Worm (Caenorhabditis elegans) whole organism, late embryonic: ENCODE data around the gene clec-189.

Experiments
- T23F11.4 ChIP-seq: fragments of 200-800 bp; sonication (Bioruptor generic); optimal IDR thresholded peaks from 2 replicates; lab custom pipeline; 2018; ENCODE audit warnings: mild to moderate bottlenecking, missing genetic modification characterization, missing compliant biosample characterization
- ama-1 ChIP-seq: fragments of 150-350 bp; optimal IDR thresholded peaks from 2 replicates; lab custom pipeline; 2014
- ceh-18 ChIP-seq: sonication (generic microtip); optimal IDR thresholded peaks from 2 replicates; lab custom pipeline; 2016; ENCODE audit warnings: missing genetic modification characterization, missing compliant biosample characterization
- ceh-2 ChIP-seq: sonication (generic microtip); optimal IDR thresholded peaks from 2 replicates; lab custom pipeline; 2016; ENCODE audit warnings: missing genotype, missing genetic modification characterization, missing compliant biosample characterization
- ceh-31 ChIP-seq: sonication (generic microtip); optimal IDR thresholded peaks from 2 replicates; lab custom pipeline; 2016; ENCODE audit warnings: missing genetic modification characterization, missing compliant biosample characterization
- ceh-48 ChIP-seq: sonication (generic microtip); optimal IDR thresholded peaks from 2 replicates; lab custom pipeline; 2016; ENCODE audit warnings: missing genetic modification characterization, inconsistent platforms, missing compliant biosample characterization
- ceh-9 ChIP-seq: sonication (generic microtip); optimal IDR thresholded peaks from 2 replicates; lab custom pipeline; 2016; ENCODE audit warnings: mild to moderate bottlenecking, missing genetic modification characterization, inconsistent platforms, missing compliant biosample characterization
- dmd-4 ChIP-seq: sonication (generic microtip); optimal IDR thresholded peaks from 2 replicates; lab custom pipeline; 2016; ENCODE audit warnings: borderline replicate concordance, missing genetic modification characterization, missing compliant biosample characterization
- elt-4 ChIP-seq: sonication (generic microtip); optimal IDR thresholded peaks from 2 replicates; lab custom pipeline; 2016; ENCODE audit warnings: missing genetic modification characterization, missing compliant biosample characterization
- eyg-1 ChIP-seq: sonication (generic microtip); optimal IDR thresholded peaks from 2 replicates; lab custom pipeline; 2016; ENCODE audit warnings: missing genotype, missing genetic modification characterization, missing compliant biosample characterization
- fkh-6 ChIP-seq: sonication (generic microtip); optimal IDR thresholded peaks from 2 replicates; lab custom pipeline; 2016; ENCODE audit warnings: missing genetic modification characterization, missing compliant biosample characterization
- gmeb-2 ChIP-seq: sonication (generic microtip); optimal IDR thresholded peaks from 2 replicates; lab custom pipeline; 2016; ENCODE audit warnings: missing genetic modification characterization, inconsistent platforms, missing compliant biosample characterization
- hlh-15 ChIP-seq: sonication (generic microtip); optimal IDR thresholded peaks from 2 replicates; lab custom pipeline; 2016; ENCODE audit warnings: missing genetic modification characterization, missing compliant biosample characterization
- lim-6 ChIP-seq: sonication (generic microtip); optimal IDR thresholded peaks from 2 replicates; lab custom pipeline; 2016; ENCODE audit warnings: missing genetic modification characterization, missing compliant biosample characterization
- lin-11 ChIP-seq: fragments of 200-800 bp; sonication (Bioruptor generic); optimal IDR thresholded peaks from 2 replicates; lab custom pipeline; 2018; ENCODE audit warnings: mild to moderate bottlenecking, missing genetic modification characterization, missing compliant biosample characterization
- mec-3 ChIP-seq: sonication (generic microtip); optimal IDR thresholded peaks from 2 replicates; lab custom pipeline; 2016; ENCODE audit warnings: borderline replicate concordance, missing genetic modification characterization, missing compliant biosample characterization
- nhr-232 ChIP-seq: sonication (generic microtip); optimal IDR thresholded peaks from 2 replicates; lab custom pipeline; 2016; ENCODE audit warnings: missing genetic modification characterization, missing compliant biosample characterization
- pat-9 ChIP-seq: fragments of 200-800 bp; sonication (Bioruptor generic); optimal IDR thresholded peaks from 2 replicates; lab custom pipeline; 2018; ENCODE audit warnings: mild to moderate bottlenecking, missing genetic modification characterization, moderate library complexity, missing compliant biosample characterization
- pax-1 ChIP-seq: fragments of 150-350 bp; optimal IDR thresholded peaks from 2 replicates; lab custom pipeline; 2014; ENCODE audit warnings: missing biosample characterization, missing genetic modification characterization
- pha-2 ChIP-seq: sonication (generic microtip); optimal IDR thresholded peaks from 2 replicates; lab custom pipeline; 2017; ENCODE audit warnings: mild to moderate bottlenecking, missing genetic modification characterization, missing compliant biosample characterization
- pha-4 ChIP-seq: fragments of 150-350 bp; optimal IDR thresholded peaks from 2 replicates; lab custom pipeline; 2018; ENCODE audit warnings: missing biosample characterization, missing genetic modification reagents, missing genetic modification characterization
- pqm-1 ChIP-seq: sonication (generic microtip); optimal IDR thresholded peaks from 2 replicates; lab custom pipeline; 2016; ENCODE audit warnings: missing genetic modification characterization, missing compliant biosample characterization
- sox-2 ChIP-seq: fragments of 200-800 bp; sonication (Bioruptor generic); IDR thresholded peaks from 2 replicates; pipeline ENCODE4 v1.3.6; 2022; ENCODE audit warnings: missing genetic modification reagents, missing genetic modification characterization, missing compliant biosample characterization
- sox-4 ChIP-seq: sonication (generic microtip); optimal IDR thresholded peaks from 2 replicates; lab custom pipeline; 2017; ENCODE audit warnings: mild to moderate bottlenecking, missing genetic modification characterization, inconsistent platforms, missing compliant biosample characterization
- syd-9 ChIP-seq: sonication (generic microtip); optimal IDR thresholded peaks from 2 replicates; lab custom pipeline; 2016; ENCODE audit warnings: mild to moderate bottlenecking, missing genetic modification characterization, moderate library complexity, missing compliant biosample characterization
- tbx-7 ChIP-seq: sonication (generic microtip); optimal IDR thresholded peaks from 2 replicates; lab custom pipeline; 2016; ENCODE audit warnings: missing genotype, missing genetic modification characterization, missing compliant biosample characterization
- ttx-3 ChIP-seq: sonication (generic microtip); optimal IDR thresholded peaks from 2 replicates; lab custom pipeline; 2016; ENCODE audit warnings: missing genetic modification reagents, missing genetic modification characterization, missing compliant biosample characterization
- unc-3 ChIP-seq, 2 experiments: fragments of 200-800 bp in 1 of 2; sonication (Bioruptor generic) in 1 of 2; sonication (generic microtip) in 1 of 2; conservative IDR thresholded peaks in 1 of 2; optimal IDR thresholded peaks in 1 of 2; 2 replicates each; pipeline versions ENCODE4 v1.3.6 to Lab custom; 2016 to 2022; ENCODE audit warnings: missing compliant biosample characterization in 2 of 2, missing genetic modification characterization in 2 of 2, missing genetic modification reagents in 1 of 2
- unc-42 ChIP-seq: sonication (generic microtip); optimal IDR thresholded peaks from 2 replicates; lab custom pipeline; 2016; ENCODE audit warnings: missing genotype, missing genetic modification characterization, missing compliant biosample characterization
- unc-55 ChIP-seq: sonication (generic microtip); optimal IDR thresholded peaks from 2 replicates; lab custom pipeline; 2017; ENCODE audit warnings: missing biosample characterization, missing genetic modification reagents, missing genetic modification characterization
- unc-86 ChIP-seq: sonication (generic microtip); optimal IDR thresholded peaks from 2 replicates; lab custom pipeline; 2016; ENCODE audit warnings: missing genetic modification characterization, missing compliant biosample characterization

clec-189 gene

DNA sequence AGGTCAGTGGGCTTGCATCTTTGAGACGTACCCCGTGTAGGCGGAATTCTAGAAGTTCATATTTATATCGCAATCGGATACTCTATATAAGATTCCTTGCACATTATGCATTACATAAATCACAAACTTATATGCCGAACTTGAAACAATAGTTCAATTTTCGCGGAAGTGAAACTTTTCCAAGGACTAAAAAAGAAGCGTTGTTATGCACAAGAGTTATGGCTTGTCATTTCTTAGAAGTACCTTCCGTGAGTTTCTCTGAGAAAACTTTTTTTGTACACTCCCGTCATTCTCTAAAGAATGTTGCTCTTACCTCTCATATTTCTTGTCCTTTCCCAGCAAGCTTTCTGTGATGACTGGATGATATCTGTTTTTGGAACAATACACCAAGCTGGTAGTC lies 2.2 kb upstream of the clec-189 start, which contains the start of gene M199.136:
M199.136 (plus strand) TSS at position 301 of the 400 bp plus-strand sequence.
- TF ChIP-seq ceh-48 (tag; lab: Kevin White, UChicago), result no peak
- TF ChIP-seq gmeb-2, result no peak
- no peak for TF ChIP-seq unc-3 (GFP tag; conservative IDR thresholded peaks at IDR 0.05; lab: Robert Waterston, UW)
- no peak for TF ChIP-seq unc-3 (tag; optimal IDR thresholded peaks at IDR 0.05; lab: Kevin White, UChicago)
- no peak for TF ChIP-seq ceh-18 (tag; lab: Kevin White, UChicago)
- TF ChIP-seq ceh-31 (tag; lab: Kevin White, UChicago), result no peak
- no peak for TF ChIP-seq nhr-232 (tag; lab: Kevin White, UChicago)
- TF ChIP-seq, all 69 proteins: peak for 0

DNA sequence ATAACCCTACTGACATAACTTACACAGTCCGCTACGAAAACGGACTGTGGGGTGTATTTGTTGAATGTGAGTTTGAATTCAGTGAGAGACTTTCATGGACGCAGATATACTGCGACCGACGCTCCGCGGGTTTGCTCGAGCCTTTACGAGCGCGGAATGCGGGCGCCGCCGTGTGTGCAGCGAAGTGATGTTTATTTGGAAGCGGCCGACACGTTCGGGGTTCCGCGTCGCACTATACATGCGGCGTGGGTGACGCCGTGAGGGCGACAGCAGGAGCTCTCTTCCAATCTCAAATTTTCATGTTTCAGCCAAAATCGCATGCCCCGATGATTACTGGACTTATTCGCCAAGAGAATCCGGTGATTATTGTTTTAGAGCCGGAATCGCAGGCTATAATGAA lies 1.4 kb upstream of the clec-189 start:
- no peak for TF ChIP-seq pat-9 (tag; lab: Kevin White, UChicago)
- no peak for TF ChIP-seq lim-6 (tag; lab: Kevin White, UChicago)
- no peak for TF ChIP-seq dmd-4 (tag; lab: Kevin White, UChicago)
- TF ChIP-seq sox-4 (tag; lab: Kevin White, UChicago), result no peak
- TF ChIP-seq unc-42 (tag; lab: Kevin White, UChicago), result no peak
- TF ChIP-seq ceh-31 (tag; lab: Kevin White, UChicago), result no peak
- no peak for TF ChIP-seq pha-2 (tag; lab: Kevin White, UChicago)
- TF ChIP-seq T23F11.4 (GFP tag; lab: Kevin White, UChicago), result no peak

DNA sequence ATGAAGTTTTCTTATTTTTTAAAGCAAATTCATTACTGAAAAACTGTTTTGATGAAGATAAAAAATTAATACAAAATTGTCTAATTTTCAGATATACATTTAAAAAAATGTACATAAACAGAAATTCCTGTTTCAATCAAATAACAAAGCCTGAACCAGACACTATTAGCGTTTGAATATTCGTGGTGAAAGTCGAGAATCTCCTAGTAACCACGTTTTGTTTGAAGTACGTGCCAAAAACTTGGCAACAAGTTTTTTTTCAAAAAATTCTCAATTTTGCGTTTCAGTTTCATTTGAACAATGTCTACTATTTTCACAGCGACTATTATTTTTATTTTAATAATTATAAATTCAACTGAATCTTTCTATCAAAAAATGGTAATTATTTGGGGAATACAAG lies 2.2 kb downstream of the clec-189 start, which contains the start of gene M199.7:
M199.7 (plus strand) TSS at position 301 of the 400 bp plus-strand sequence.
- TF ChIP-seq unc-55, result no peak
- TF ChIP-seq mec-3 (tag; lab: Kevin White, UChicago), result no peak
- TF ChIP-seq pqm-1, result no peak

DNA sequence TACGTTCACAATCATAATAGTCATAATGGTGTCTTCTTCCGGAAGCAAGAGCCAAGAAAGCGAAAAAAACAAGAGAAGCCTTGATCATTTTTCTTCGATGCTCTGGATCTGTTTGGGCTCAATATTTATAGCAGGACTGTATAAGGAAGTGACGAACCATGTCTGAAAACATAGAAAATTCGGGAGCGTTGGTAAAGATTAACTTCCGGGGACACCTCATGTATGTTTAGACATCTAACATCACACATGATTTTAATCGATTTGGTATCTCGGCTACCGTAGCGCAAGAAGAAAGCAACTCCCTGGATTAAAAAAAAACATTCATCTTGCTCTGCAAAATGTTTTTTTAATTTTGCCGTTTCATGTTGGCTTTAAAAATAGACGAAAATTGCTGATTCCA lies 5.4 kb downstream of the clec-189 start, which contains the start of gene clec-190:
clec-190 (minus strand) TSS at position 101 of the 400 bp plus-strand sequence.
- no peak for TF ChIP-seq fkh-6
- TF ChIP-seq hlh-15 (tag; lab: Kevin White, UChicago), result no peak
- no peak for TF ChIP-seq ama-1 (lab: Kevin White, UChicago)
- TF ChIP-seq unc-86 (tag; lab: Kevin White, UChicago), result no peak
- no peak for TF ChIP-seq pha-4
- no peak for TF ChIP-seq pax-1
- TF ChIP-seq syd-9, result no peak
- TF ChIP-seq lin-11, result no peak
- TF ChIP-seq sox-2 (GFP tag; lab: Robert Waterston, UW), result no peak
- TF ChIP-seq eyg-1 (tag; lab: Kevin White, UChicago), result no peak
- TF ChIP-seq ceh-2 (tag; lab: Kevin White, UChicago), result no peak
- no peak for TF ChIP-seq pqm-1

DNA sequence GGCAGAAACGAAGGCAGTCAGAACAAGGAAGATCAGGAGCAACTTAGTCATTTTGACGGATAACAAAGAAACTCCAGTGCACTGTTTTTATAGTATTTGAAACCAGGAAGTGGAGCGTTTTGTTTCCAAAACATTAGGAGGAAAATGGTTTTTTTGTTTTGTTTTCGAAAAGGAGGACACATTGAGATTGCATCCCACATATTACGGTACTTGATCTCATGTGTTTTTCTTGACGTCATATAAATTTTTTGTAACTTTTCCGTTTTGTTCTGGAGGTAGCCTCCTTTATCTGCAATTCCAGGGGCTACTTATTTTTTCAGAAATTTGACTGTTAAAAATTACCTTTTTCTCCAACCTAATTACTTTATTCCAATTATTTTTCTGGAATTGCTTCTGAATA lies 7.1 kb downstream of the clec-189 start, which contains the start of gene M199.9:
M199.9 (minus strand) TSS at position 101 of the 400 bp plus-strand sequence.
- TF ChIP-seq sox-4 (tag; lab: Kevin White, UChicago), result no peak
- TF ChIP-seq ttx-3, result no peak
- no peak for TF ChIP-seq pat-9 (tag; lab: Kevin White, UChicago)
- TF ChIP-seq tbx-7 (tag; lab: Kevin White, UChicago), result no peak
- TF ChIP-seq elt-4, result no peak
- TF ChIP-seq ceh-9 (tag; lab: Kevin White, UChicago), result no peak

DNA sequence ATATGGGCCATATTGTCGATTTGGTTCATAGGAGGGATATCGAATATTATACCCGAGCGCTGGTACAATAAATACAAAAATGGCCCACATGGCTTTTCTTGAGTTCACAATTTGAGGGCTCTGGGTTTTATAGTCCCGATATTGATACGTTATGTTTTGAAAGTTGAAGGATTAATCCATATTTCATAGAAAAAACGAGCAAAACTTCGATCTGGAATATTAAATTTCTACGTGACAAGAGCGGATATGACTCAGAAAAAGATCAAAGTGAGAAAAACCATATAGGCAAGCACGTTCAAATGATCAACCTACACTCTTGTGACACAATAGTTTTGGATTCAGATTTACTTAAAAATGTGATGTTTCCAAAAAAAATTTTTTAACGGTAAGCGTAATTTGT lies 11.1 kb downstream of the clec-189 start, which contains the start of gene col-135:
col-135 (minus strand) TSS at position 101 of the 400 bp plus-strand sequence.
- TF ChIP-seq ceh-48 (tag; lab: Kevin White, UChicago), result no peak
